Worm (Caenorhabditis elegans) whole organism, early embryonic: ENCODE measurements around the gene srt-24.

Experiments used
- B0310.2 ChIP-seq: sonication (generic microtip); optimal IDR thresholded peaks from 2 replicates; lab custom pipeline; 2016; ENCODE audit warnings: mild to moderate bottlenecking, missing genetic modification characterization, missing compliant biosample characterization
- F13C5.2 ChIP-seq: sonication (generic microtip); optimal IDR thresholded peaks from 2 replicates; lab custom pipeline; 2017; ENCODE audit warnings: mild to moderate bottlenecking, missing genetic modification characterization, inconsistent platforms, missing compliant biosample characterization
- aly-1 ChIP-seq: sonication (generic microtip); optimal IDR thresholded peaks from 2 replicates; lab custom pipeline; 2016; ENCODE audit warnings: missing genetic modification characterization, missing compliant biosample characterization
- ama-1 ChIP-seq: fragments of 150-350 bp; optimal IDR thresholded peaks from 2 replicates; lab custom pipeline; 2014
- ceh-13 ChIP-seq: fragments of 200-800 bp; sonication (Bioruptor generic); optimal IDR thresholded peaks from 2 replicates; lab custom pipeline; 2018; ENCODE audit warnings: mild to moderate bottlenecking, missing genetic modification characterization, missing compliant biosample characterization
- ceh-36 ChIP-seq: sonication (generic microtip); optimal IDR thresholded peaks from 2 replicates; lab custom pipeline; 2016; ENCODE audit warnings: missing genetic modification characterization, inconsistent platforms, missing compliant biosample characterization
- ets-7 ChIP-seq: sonication (generic microtip); optimal IDR thresholded peaks from 2 replicates; lab custom pipeline; 2016; ENCODE audit warnings: missing genotype, missing genetic modification characterization, missing compliant biosample characterization
- flt-1 ChIP-seq: fragments of 200-800 bp; sonication (Bioruptor generic); IDR thresholded peaks from 2 replicates; pipeline ENCODE4 v1.3.6; 2022; ENCODE audit warnings: missing genetic modification characterization, missing compliant biosample characterization
- hmbx-1 ChIP-seq: sonication (generic microtip); optimal IDR thresholded peaks from 2 replicates; lab custom pipeline; 2016; ENCODE audit warnings: mild to moderate bottlenecking, missing genetic modification characterization, missing compliant biosample characterization
- hmg-4 ChIP-seq: fragments of 200-800 bp; sonication (Bioruptor generic); optimal IDR thresholded peaks from 2 replicates; lab custom pipeline; 2018; ENCODE audit warnings: mild to moderate bottlenecking, missing genetic modification characterization, missing compliant biosample characterization
- hnd-1 ChIP-seq: sonication (generic microtip); optimal IDR thresholded peaks from 2 replicates; lab custom pipeline; 2016; ENCODE audit warnings: missing genetic modification characterization, missing compliant biosample characterization
- pes-1 ChIP-seq: fragments of 200-800 bp; sonication (Bioruptor generic); IDR thresholded peaks from 2 replicates; pipeline ENCODE4 v1.3.6; 2022; ENCODE audit warnings: missing genetic modification reagents, missing genetic modification characterization, missing compliant biosample characterization
- scrt-1 ChIP-seq: fragments of 200-800 bp; sonication (Bioruptor generic); IDR thresholded peaks from 2 replicates; pipeline ENCODE4 v1.3.6; 2022; ENCODE audit warnings: missing genetic modification characterization, missing compliant biosample characterization
- sea-1 ChIP-seq: fragments of 200-800 bp; sonication (Bioruptor generic); conservative IDR thresholded peaks from 2 replicates; pipeline ENCODE4 v1.3.6; 2022; ENCODE audit warnings: missing genetic modification characterization, missing compliant biosample characterization
- tbx-11 ChIP-seq: fragments of 200-800 bp; sonication (Bioruptor generic); IDR thresholded peaks from 2 replicates; pipeline ENCODE4 v1.3.6; 2022; ENCODE audit warnings: missing genetic modification characterization, missing compliant biosample characterization
- tbx-37 ChIP-seq: fragments of 200-800 bp; sonication (Bioruptor generic); conservative IDR thresholded peaks from 2 replicates; pipeline ENCODE4 v1.3.6; 2022; ENCODE audit warnings: missing genetic modification reagents, missing genetic modification characterization, missing compliant biosample characterization
- tra-4 ChIP-seq: sonication (generic microtip); optimal IDR thresholded peaks from 2 replicates; lab custom pipeline; 2017; ENCODE audit warnings: missing genetic modification characterization, missing compliant biosample characterization

Gene srt-24

DNA sequence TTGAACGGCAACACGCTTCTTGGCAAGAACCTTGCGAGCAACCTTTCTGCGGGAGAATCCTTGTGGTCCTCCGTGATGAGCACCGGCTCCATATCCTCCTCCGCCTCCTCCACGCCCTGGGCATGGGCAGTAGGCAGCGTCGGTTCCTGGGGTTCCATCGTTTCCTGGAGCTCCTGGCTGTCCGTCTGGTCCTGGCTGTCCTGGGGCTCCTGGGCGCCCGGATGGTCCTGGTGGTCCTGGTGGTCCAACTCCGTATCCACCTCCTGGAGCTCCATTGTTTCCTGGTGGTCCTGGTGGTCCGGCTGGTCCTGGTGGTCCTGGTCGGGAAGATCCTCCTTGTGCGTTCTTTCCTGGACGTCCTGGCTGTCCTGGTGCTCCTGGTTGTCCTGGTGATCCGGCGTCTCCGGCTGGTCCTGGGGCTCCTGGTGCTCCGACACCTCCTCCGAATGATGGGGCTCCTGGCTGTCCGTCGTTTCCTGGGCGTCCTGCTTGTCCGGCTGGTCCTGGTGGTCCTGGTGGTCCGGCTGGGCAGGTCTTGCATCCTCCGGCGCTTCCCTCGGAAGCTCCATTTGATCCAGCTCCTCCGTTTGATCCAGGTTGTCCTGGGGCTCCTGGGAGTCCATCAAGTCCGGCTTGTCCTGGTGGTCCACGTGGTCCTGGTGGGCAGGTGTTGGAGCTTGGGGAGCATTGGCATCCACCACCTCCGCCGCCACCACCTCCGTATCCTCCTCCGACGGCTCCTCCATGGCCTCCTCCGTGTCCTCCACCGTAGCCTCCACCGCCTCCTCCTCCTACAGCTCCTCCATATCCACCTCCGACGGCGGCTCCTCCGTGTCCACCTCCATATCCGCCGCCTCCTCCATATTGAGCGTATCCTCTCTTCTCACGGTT is 31.9 kb upstream of the srt-24 start:
- TF ChIP-seq scrt-1 (GFP tag; lab: Robert Waterston, UW) (no peak), ets-7 (tag; lab: Kevin White, UChicago) (no peak), flt-1 (GFP tag; lab: Robert Waterston, UW) (no peak), B0310.2 (tag; lab: Kevin White, UChicago) (no peak), pes-1 (GFP tag; lab: Robert Waterston, UW) (no peak), ceh-36 (no peak), tra-4 (tag; lab: Kevin White, UChicago) (no peak), ama-1 (lab: Kevin White, UChicago) (no peak), tbx-37 (GFP tag; lab: Robert Waterston, UW) (no peak), F13C5.2 (no peak), hnd-1 (tag; lab: Kevin White, UChicago) (no peak), sea-1 (GFP tag; lab: Robert Waterston, UW) (no peak), tbx-11 (GFP tag; lab: Robert Waterston, UW) (no peak), hmbx-1 (tag; lab: Kevin White, UChicago) (no peak), hmg-4 (GFP tag; lab: Kevin White, UChicago) (no peak), aly-1 (tag; lab: Kevin White, UChicago) (no peak), ceh-13 (GFP tag; lab: Kevin White, UChicago) (no peak)

DNA sequence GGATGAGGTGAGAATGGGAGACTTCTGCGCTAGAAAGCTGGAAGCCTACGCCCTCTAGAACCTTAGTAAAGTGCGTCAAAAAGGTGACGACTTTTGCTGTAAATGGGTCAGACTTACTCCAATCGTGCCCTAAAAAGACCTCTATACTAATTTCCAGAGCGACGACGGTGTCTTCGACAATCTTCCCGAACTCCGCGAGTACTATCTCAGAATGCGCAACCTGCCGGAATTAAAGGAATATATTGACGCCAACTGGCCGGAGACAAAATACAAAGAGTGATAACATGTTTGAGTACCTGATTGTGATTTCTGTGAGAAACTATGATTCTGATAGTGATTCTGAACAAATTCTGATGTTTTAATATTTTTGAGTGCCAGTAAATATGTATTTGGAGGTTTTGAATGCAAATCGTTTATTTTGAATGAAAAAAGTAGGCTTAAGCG is 31.2 kb upstream of the srt-24 start:
- TF ChIP-seq sea-1 (GFP tag; lab: Robert Waterston, UW): no peak
- TF ChIP-seq B0310.2 (tag; lab: Kevin White, UChicago): no peak
- TF ChIP-seq ceh-13 (GFP tag; lab: Kevin White, UChicago): no peak
- TF ChIP-seq ceh-36: no peak

DNA sequence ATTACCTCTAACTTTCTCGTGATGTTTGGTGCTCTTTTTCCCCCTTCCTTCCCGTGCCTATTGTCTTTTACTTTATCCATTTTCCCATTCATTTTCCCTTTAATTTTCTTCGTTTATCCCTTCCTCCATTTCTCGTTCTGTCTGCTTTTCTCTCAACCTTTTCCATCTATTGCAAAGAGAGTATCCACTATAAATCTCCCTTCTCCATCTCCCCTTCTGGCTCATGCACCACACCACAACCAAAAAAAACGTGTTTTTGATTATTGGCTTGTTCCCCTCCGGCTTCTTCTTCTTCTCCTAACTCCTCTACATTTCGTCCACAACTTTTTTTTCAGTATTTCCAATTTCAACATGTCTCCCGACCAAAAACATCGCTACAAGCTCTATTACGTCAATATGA is 29.4 kb upstream of the srt-24 start, which contains the start of gene gst-40:
TSS of gene gst-40 (plus strand) at position 236 of the 400 bp plus-strand sequence.
- TF ChIP-seq tbx-37 (GFP tag; lab: Robert Waterston, UW): no peak
- TF ChIP-seq B0310.2 (tag; lab: Kevin White, UChicago): no peak
- no peak for TF ChIP-seq flt-1 (GFP tag; lab: Robert Waterston, UW)
- TF ChIP-seq ama-1 (lab: Kevin White, UChicago): no peak
- no peak for TF ChIP-seq hmg-4 (GFP tag; lab: Kevin White, UChicago)
- TF ChIP-seq scrt-1 (GFP tag; lab: Robert Waterston, UW): no peak
- TF ChIP-seq ceh-36: no peak
- TF ChIP-seq hnd-1 (tag; lab: Kevin White, UChicago): no peak
- TF ChIP-seq ets-7 (tag; lab: Kevin White, UChicago): no peak
- no peak for TF ChIP-seq ceh-13 (GFP tag; lab: Kevin White, UChicago)
- TF ChIP-seq sea-1 (GFP tag; lab: Robert Waterston, UW): no peak
- TF ChIP-seq aly-1 (tag; lab: Kevin White, UChicago): no peak
- no peak for TF ChIP-seq tra-4 (tag; lab: Kevin White, UChicago)
- TF ChIP-seq hmbx-1 (tag; lab: Kevin White, UChicago): no peak

DNA sequence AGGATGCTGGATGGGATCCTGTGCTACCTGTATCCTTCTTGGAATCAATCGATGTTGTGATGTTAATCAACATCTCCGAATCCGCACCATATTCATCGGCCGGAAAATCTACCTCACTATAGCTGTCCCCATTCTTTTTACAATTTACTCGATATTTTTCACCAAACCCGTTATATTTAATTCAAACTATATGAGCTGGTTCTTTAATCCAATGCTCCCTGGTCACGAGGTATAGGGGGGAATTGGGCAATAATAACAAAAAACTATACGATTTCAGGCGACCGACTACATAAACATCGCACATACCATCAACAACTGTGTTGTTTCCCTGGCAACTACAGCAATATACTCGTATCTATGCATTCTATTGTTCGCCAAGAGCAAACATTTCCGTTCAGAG is 26.7 kb upstream of the srt-24 start:
- TF ChIP-seq hmg-4 (GFP tag; lab: Kevin White, UChicago): no peak
- TF ChIP-seq F13C5.2: no peak
- TF ChIP-seq aly-1 (tag; lab: Kevin White, UChicago): no peak
- TF ChIP-seq sea-1 (GFP tag; lab: Robert Waterston, UW): no peak
- no peak for TF ChIP-seq ceh-13 (GFP tag; lab: Kevin White, UChicago)
- no peak for TF ChIP-seq ama-1 (lab: Kevin White, UChicago)
- TF ChIP-seq tbx-11 (GFP tag; lab: Robert Waterston, UW): no peak
- no peak for TF ChIP-seq B0310.2 (tag; lab: Kevin White, UChicago)
- TF ChIP-seq ceh-36: no peak
- no peak for TF ChIP-seq hmbx-1 (tag; lab: Kevin White, UChicago)
- TF ChIP-seq tra-4 (tag; lab: Kevin White, UChicago): no peak
- no peak for TF ChIP-seq tbx-37 (GFP tag; lab: Robert Waterston, UW)
- no peak for TF ChIP-seq flt-1 (GFP tag; lab: Robert Waterston, UW)

DNA sequence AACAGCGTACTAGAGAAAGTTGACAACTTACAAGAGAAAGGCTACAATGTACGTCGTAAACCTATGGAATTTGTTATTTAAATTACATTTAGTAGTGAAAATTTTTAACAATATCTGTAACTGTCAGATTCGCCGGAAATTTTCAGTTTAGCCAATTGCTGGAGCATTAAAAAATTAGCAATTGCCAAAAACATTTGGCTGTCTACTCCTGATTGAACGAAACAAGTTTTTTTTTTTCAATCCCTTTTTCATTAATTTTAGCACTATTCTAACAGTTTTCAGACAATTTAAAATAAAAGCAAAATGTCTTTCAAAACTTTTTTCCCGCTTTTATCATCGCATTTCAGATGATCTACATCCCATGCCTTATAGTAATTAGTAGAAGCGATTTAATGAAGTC is 26.1 kb upstream of the srt-24 start:
- TF ChIP-seq aly-1 (tag; lab: Kevin White, UChicago) (no peak), tbx-11 (GFP tag; lab: Robert Waterston, UW) (no peak), ceh-13 (GFP tag; lab: Kevin White, UChicago) (no peak), ama-1 (lab: Kevin White, UChicago) (no peak), hmbx-1 (tag; lab: Kevin White, UChicago) (no peak), hmg-4 (GFP tag; lab: Kevin White, UChicago) (no peak), tra-4 (tag; lab: Kevin White, UChicago) (no peak), hnd-1 (tag; lab: Kevin White, UChicago) (no peak), tbx-37 (GFP tag; lab: Robert Waterston, UW) (no peak), ceh-36 (no peak), B0310.2 (tag; lab: Kevin White, UChicago) (no peak), flt-1 (GFP tag; lab: Robert Waterston, UW) (no peak), scrt-1 (GFP tag; lab: Robert Waterston, UW) (no peak), pes-1 (GFP tag; lab: Robert Waterston, UW) (no peak), ets-7 (tag; lab: Kevin White, UChicago) (no peak), sea-1 (GFP tag; lab: Robert Waterston, UW) (no peak), F13C5.2 (no peak)

DNA sequence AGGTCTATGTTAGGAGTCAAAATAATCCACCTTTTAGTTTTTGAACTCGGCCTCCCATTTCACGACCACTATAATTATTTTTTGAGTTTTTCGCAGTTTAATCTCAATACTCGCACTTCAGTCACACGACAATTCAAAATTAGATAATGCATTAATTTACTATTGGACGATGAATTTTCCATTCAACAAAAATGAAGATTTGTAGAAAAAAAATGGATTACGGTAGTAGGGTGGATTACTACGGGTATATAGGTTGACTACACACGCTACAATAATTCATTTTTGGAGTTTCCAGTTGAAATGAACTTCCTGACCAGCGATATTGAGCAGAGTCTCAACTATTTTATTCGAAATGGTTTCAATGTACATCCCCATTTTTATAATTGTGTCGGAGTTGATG is 25.6 kb upstream of the srt-24 start, which contains the start of gene srt-23:
TSS of gene srt-23 (plus strand) at position 301 of the 400 bp plus-strand sequence.
- TF ChIP-seq hmbx-1 (tag; lab: Kevin White, UChicago) (no peak), ceh-36 (no peak), tra-4 (tag; lab: Kevin White, UChicago) (no peak), hnd-1 (tag; lab: Kevin White, UChicago) (no peak), F13C5.2 (no peak), tbx-11 (GFP tag; lab: Robert Waterston, UW) (no peak), ama-1 (lab: Kevin White, UChicago) (no peak), B0310.2 (tag; lab: Kevin White, UChicago) (no peak), ceh-13 (GFP tag; lab: Kevin White, UChicago) (no peak), scrt-1 (GFP tag; lab: Robert Waterston, UW) (no peak), aly-1 (tag; lab: Kevin White, UChicago) (no peak), sea-1 (GFP tag; lab: Robert Waterston, UW) (no peak), flt-1 (GFP tag; lab: Robert Waterston, UW) (no peak), ets-7 (tag; lab: Kevin White, UChicago) (no peak)
